Worm (Caenorhabditis elegans): ENCODE data around the gene T08D10.4.

Gene T08D10.4

DNA sequence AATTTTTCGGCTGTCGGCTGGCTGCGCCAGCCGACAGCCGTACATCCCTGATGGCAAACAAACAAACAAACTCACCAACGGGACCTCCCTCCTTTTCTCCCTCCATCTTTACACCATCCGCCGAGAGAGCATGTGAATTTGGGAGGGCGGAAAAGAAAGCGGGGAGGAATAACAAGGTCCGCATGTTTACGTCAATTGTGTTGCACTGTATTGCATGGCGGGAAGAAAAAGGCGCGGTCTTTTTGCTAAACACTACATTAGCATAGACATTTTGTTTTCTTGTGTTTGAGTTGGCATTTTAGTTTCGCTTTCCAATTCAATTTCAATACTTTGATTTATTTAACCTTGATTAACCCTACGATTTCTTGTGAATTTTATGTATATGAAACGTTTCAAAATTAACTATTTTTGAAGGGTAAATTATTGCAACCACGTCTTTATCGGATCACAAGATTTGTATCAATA, 34.8 kb upstream of the T08D10.4 start, which contains the start of gene C49F5.6:
C49F5.6 (plus strand) TSS at position 415 of the 465 bp plus-strand sequence.
- TF ChIP-seq mec-3 (tag; optimal IDR thresholded peaks at IDR 0.05; ENCODE audit: borderline replicate concordance): no peak
- no peak for TF ChIP-seq che-1 (tag; optimal IDR thresholded peaks at IDR 0.05)
- no peak for TF ChIP-seq ets-4 (tag; optimal IDR thresholded peaks at IDR 0.05)
- no peak for TF ChIP-seq lim-6 (tag; optimal IDR thresholded peaks at IDR 0.05)
- no peak for TF ChIP-seq madf-2 (tag; optimal IDR thresholded peaks at IDR 0.05)
- no peak for TF ChIP-seq T23F11.4 (GFP tag; optimal IDR thresholded peaks at IDR 0.05)
- no peak for TF ChIP-seq odd-2 (tag; optimal IDR thresholded peaks at IDR 0.05)
- no peak for TF ChIP-seq nhr-232 (tag; optimal IDR thresholded peaks at IDR 0.05)
- TF ChIP-seq pat-9 (tag; optimal IDR thresholded peaks at IDR 0.05): no peak
- no peak for TF ChIP-seq ahr-1 (tag; optimal IDR thresholded peaks at IDR 0.05)
- TF ChIP-seq ceh-24 (tag; optimal IDR thresholded peaks at IDR 0.05): no peak
- no peak for TF ChIP-seq eyg-1 (tag; optimal IDR thresholded peaks at IDR 0.05)
- TF ChIP-seq ceh-6 (GFP tag; optimal IDR thresholded peaks at IDR 0.05): no peak
- TF ChIP-seq ceh-31 (tag; optimal IDR thresholded peaks at IDR 0.05): no peak
- TF ChIP-seq dve-1 (tag; optimal IDR thresholded peaks at IDR 0.05): no peak
- TF ChIP-seq pqm-1 (tag; optimal IDR thresholded peaks at IDR 0.05): no peak
- TF ChIP-seq ceh-34 (tag; optimal IDR thresholded peaks at IDR 0.05): no peak
- no peak for TF ChIP-seq ceh-45 (GFP tag; IDR thresholded peaks at IDR 0.05)

DNA sequence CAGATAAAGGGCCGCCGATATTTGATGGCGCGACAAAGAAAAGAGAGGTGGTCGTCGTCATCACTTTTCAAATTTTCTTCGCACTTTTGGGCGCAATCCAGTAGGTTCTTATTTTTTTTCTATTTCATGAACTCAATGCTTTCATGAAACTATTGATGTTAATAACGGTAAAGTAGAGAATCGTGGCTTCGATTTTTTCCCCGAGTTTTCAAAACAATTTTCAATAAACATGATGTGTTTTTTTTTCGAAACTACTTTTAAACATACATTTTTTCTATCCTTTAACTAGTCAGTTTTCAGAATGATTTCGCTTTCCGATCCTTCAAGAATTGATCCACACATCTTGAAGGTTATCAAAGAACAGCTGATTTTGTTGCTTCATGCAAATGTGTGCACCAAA, 32.8 kb upstream of the T08D10.4 start, which contains the start of gene C49F5.5:
C49F5.5 (plus strand) TSS at position 301 of the 400 bp plus-strand sequence.
- no peak for TF ChIP-seq ceh-22 (tag; optimal IDR thresholded peaks at IDR 0.05)
- no peak for TF ChIP-seq T23F11.4 (GFP tag; optimal IDR thresholded peaks at IDR 0.05)
- no peak for TF ChIP-seq ceh-2 (tag; optimal IDR thresholded peaks at IDR 0.05)
- TF ChIP-seq che-1 (tag; optimal IDR thresholded peaks at IDR 0.05): no peak
- no peak for TF ChIP-seq dmd-4 (tag; optimal IDR thresholded peaks at IDR 0.05; ENCODE audit: borderline replicate concordance)
- TF ChIP-seq hlh-6 (tag; optimal IDR thresholded peaks at IDR 0.05): no peak
- TF ChIP-seq ceh-31 (tag; optimal IDR thresholded peaks at IDR 0.05): no peak
- no peak for TF ChIP-seq elt-2 (tag; optimal IDR thresholded peaks at IDR 0.05)
- no peak for TF ChIP-seq fkh-10 (GFP tag; optimal IDR thresholded peaks at IDR 0.05)
- TF ChIP-seq lin-11 (tag; optimal IDR thresholded peaks at IDR 0.05): no peak
- no peak for TF ChIP-seq nhr-11 (tag; optimal IDR thresholded peaks at IDR 0.05)

DNA sequence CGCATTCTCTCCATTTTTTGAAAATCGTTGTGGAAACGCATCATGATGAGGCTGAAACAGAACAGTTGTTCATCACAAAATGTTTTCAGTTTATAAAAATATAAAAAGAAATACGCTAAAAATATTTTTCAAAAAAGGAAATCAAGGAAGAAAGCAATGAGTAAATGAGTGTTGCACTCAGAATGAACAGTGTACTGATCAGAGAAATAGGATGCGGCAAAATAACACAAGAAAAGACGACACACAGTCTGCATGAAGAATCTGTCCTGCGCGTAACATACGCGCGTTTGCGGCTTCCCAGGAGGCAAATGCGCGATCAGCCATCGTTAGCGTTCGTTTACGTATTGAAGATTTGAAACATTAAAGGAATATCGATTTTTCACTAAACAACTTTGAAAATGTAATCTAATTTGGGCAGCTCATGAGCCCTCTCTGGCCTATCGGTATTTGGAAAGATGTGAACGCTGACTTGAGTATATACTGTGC, 30.5 kb upstream of the T08D10.4 start, which contains the start of gene C49F5.3:
C49F5.3 (minus strand) TSS at position 51 of the 486 bp plus-strand sequence.
- TF ChIP-seq pha-4 (tag; optimal IDR thresholded peaks at IDR 0.05) (no peak), ceh-31 (tag; optimal IDR thresholded peaks at IDR 0.05) (no peak), F13H6.1 (tag; optimal IDR thresholded peaks at IDR 0.05) (no peak)

DNA sequence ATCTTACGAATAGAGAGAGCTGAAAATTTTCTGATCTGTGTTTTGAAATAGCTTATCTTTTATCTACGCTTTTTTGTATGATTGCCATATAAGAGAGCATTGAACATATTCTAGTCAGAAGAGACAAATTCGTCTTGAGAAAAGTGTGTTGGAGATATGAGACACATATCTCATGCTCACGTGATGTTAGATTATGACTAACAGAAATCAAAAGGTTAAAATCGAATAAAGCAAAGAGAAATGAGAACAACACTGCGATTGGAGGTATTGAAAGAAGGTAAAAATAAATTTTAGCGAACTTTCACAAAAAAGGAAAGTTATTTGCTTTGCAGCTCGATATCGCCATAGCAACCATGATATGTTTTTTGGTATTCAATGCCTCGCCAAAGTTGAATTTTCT, 28.9 kb upstream of the T08D10.4 start, which contains the start of gene nhr-167:
nhr-167 (minus strand) TSS at position 21 of the 400 bp plus-strand sequence.
- no peak for TF ChIP-seq ceh-34 (tag; optimal IDR thresholded peaks at IDR 0.05)
- no peak for TF ChIP-seq ceh-18 (tag; optimal IDR thresholded peaks at IDR 0.05)

DNA sequence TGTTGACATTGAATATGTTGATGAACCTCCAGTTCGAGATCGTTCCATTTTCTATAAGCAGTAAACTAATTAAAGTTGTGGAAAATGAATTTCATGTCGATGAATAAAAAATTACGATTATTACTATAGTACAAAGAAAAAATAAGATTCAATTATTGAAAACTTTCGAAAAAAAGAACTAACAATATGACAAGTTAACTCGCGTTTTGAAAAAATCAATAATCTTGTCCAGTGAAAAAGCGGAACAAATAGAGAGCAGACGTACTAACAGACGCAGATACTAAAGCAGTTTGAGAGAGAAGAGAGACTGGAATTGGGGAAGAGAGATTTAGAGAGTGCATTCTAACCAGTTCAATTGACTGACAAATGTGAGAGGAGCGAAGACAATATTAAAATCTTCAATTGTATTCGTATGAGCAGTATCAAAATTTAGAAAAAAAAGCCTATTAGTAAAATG, 21.5 kb upstream of the T08D10.4 start, which contains the start of gene set-6:
set-6 (minus strand) TSS at position 51 of the 457 bp plus-strand sequence.
- peak; percentile 8 for TF ChIP-seq nfya-1 (tag; optimal IDR thresholded peaks at IDR 0.05)
- TF ChIP-seq hlh-6 (tag; optimal IDR thresholded peaks at IDR 0.05): no peak
- TF ChIP-seq ceh-48 (tag; optimal IDR thresholded peaks at IDR 0.05): peak; percentile 84
- TF ChIP-seq ceh-6 (GFP tag; optimal IDR thresholded peaks at IDR 0.05): no peak
- TF ChIP-seq K02D7.2 (tag; optimal IDR thresholded peaks at IDR 0.05): no peak

DNA sequence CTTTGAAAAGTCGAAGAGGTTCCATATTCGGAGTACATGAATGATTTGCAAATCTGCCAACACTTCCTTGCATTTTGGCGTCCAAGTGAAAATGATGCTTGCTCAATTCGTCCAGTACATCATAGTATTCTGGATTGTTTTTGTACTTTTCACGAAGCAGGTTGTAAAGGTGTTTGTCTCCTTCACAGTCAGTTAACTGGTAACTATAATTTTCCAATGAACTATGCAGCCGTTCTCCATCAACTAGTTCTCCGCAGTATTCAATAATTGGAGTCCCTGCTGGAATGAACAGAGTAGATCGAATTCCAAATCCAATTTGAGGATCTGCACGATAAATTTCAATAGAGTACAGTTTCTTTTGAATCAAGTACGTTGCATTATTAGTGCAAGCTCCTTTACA, 18.2 kb upstream of the T08D10.4 start:
- TF ChIP-seq fkh-6 (tag; optimal IDR thresholded peaks at IDR 0.05) (no peak), ceh-14 (tag; optimal IDR thresholded peaks at IDR 0.05) (no peak), F13H6.1 (tag; optimal IDR thresholded peaks at IDR 0.05) (no peak), fax-1 (tag; optimal IDR thresholded peaks at IDR 0.05) (no peak), C08G9.2 (tag; optimal IDR thresholded peaks at IDR 0.05) (no peak), K09A11.1 (tag; optimal IDR thresholded peaks at IDR 0.05; ENCODE audit: insufficient read depth) (no peak), ceh-6 (GFP tag; optimal IDR thresholded peaks at IDR 0.05) (no peak), pros-1 (tag; optimal IDR thresholded peaks at IDR 0.05) (no peak), hlh-30 (tag; optimal IDR thresholded peaks at IDR 0.05; ENCODE audit: insufficient read depth) (no peak), madf-2 (tag; optimal IDR thresholded peaks at IDR 0.05) (no peak), ztf-16 (tag; optimal IDR thresholded peaks at IDR 0.05) (no peak), lim-6 (tag; optimal IDR thresholded peaks at IDR 0.05) (no peak), ama-1 (optimal IDR thresholded peaks at IDR 0.05) (no peak), tbx-2 (tag; optimal IDR thresholded peaks at IDR 0.05) (no peak)

All from whole organism, late embryonic.